Fruit fly (Drosophila melanogaster) whole organism, embryonic: ENCODE data around the gene CG11892.

Experiments used
- B-H2 ChIP-seq: fragments of 200-800 bp; sonication (Bioruptor generic); optimal IDR thresholded peaks from 2 replicates; lab custom pipeline; 2018; ENCODE audit warnings: missing biosample characterization, mild to moderate bottlenecking, missing genetic modification characterization
- CG10267 ChIP-seq: fragments of 200-800 bp; sonication (Bioruptor generic); optimal IDR thresholded peaks from 2 replicates; lab custom pipeline; 2018; ENCODE audit warnings: missing biosample characterization, mild to moderate bottlenecking, missing genetic modification characterization, moderate library complexity
- CG11085 ChIP-seq: fragments of 200-800 bp; sonication (Bioruptor generic); IDR thresholded peaks from 2 replicates; pipeline ENCODE4 v1.3.6; 2022; ENCODE audit warnings: missing biosample characterization, missing genetic modification characterization
- CG12219 ChIP-seq: fragments of 200-800 bp; sonication (Bioruptor generic); optimal IDR thresholded peaks from 3 replicates; lab custom pipeline; 2018; ENCODE audit warnings: missing biosample characterization, mild to moderate bottlenecking, missing genetic modification characterization
- CG12942 ChIP-seq: fragments of 200-800 bp; sonication (Bioruptor generic); optimal IDR thresholded peaks from 3 replicates; lab custom pipeline; 2016; ENCODE audit warnings: missing biosample characterization, missing genetic modification characterization
- CG13287 ChIP-seq: fragments of 200-800 bp; sonication (Bioruptor generic); IDR thresholded peaks from 2 replicates; pipeline ENCODE4 v1.3.6; 2022; ENCODE audit warnings: missing biosample characterization, missing genetic modification characterization; ENCODE audit not compliant: partially characterized antibody
- CG17385 ChIP-seq: fragments of 200-800 bp; sonication (Bioruptor generic); optimal IDR thresholded peaks from 3 replicates; lab custom pipeline; 2018; ENCODE audit warnings: missing biosample characterization, mild to moderate bottlenecking, missing genetic modification characterization
- CG17912 ChIP-seq: fragments of 200-800 bp; sonication (Bioruptor generic); optimal IDR thresholded peaks from 2 replicates; lab custom pipeline; 2018; ENCODE audit warnings: missing biosample characterization, mild to moderate bottlenecking, missing genetic modification characterization
- CG18011 ChIP-seq: fragments of 200-800 bp; sonication (Bioruptor generic); optimal IDR thresholded peaks from 2 replicates; lab custom pipeline; 2017; ENCODE audit warnings: missing biosample characterization, missing genetic modification characterization, mild to moderate bottlenecking, moderate library complexity, missing genotype
- CG1832 ChIP-seq: fragments of 200-800 bp; sonication (Bioruptor generic); optimal IDR thresholded peaks from 2 replicates; lab custom pipeline; 2017; ENCODE audit warnings: missing biosample characterization, mild to moderate bottlenecking, missing genetic modification characterization, inconsistent platforms
- CG18476 ChIP-seq: fragments of 200-800 bp; sonication (Bioruptor generic); optimal IDR thresholded peaks from 2 replicates; lab custom pipeline; 2016; ENCODE audit warnings: missing biosample characterization, mild to moderate bottlenecking, missing genetic modification characterization
- CG34224 ChIP-seq: fragments of 200-800 bp; sonication (Bioruptor generic); IDR thresholded peaks from 3 replicates; pipeline ENCODE4 v1.3.6; 2022; ENCODE audit warnings: missing biosample characterization, missing genetic modification characterization; ENCODE audit not compliant: partially characterized antibody
- CG34376 ChIP-seq: fragments of 200-800 bp; sonication (Bioruptor generic); optimal IDR thresholded peaks from 2 replicates; lab custom pipeline; 2018; ENCODE audit warnings: missing biosample characterization, mild to moderate bottlenecking, missing genetic modification characterization
- CG4820 ChIP-seq: fragments of 200-800 bp; sonication (Bioruptor generic); optimal IDR thresholded peaks from 3 replicates; lab custom pipeline; 2016; ENCODE audit warnings: missing biosample characterization, missing genetic modification characterization
- CG7928 ChIP-seq: fragments of 200-800 bp; sonication (Bioruptor generic); optimal IDR thresholded peaks from 2 replicates; lab custom pipeline; 2017; ENCODE audit warnings: missing biosample characterization, mild to moderate bottlenecking, missing genetic modification characterization
- CG8089 ChIP-seq: fragments of 200-800 bp; sonication (Bioruptor generic); optimal IDR thresholded peaks from 3 replicates; lab custom pipeline; 2016; ENCODE audit warnings: missing biosample characterization, missing genetic modification characterization
- CG8944 ChIP-seq: fragments of 200-800 bp; sonication (Bioruptor generic); optimal IDR thresholded peaks from 3 replicates; lab custom pipeline; 2016; ENCODE audit warnings: missing biosample characterization, missing genetic modification characterization
- CG9932 ChIP-seq: fragments of 200-800 bp; sonication (Bioruptor generic); IDR thresholded peaks from 2 replicates; pipeline ENCODE4 v1.3.6; 2022; ENCODE audit warnings: missing biosample characterization, missing genetic modification characterization
- Dek ChIP-seq: fragments of 200-800 bp; sonication (Bioruptor generic); optimal IDR thresholded peaks from 3 replicates; lab custom pipeline; 2019; ENCODE audit warnings: missing biosample characterization, mild to moderate bottlenecking, missing genetic modification characterization, moderate library complexity
- Doc2 ChIP-seq: fragments of 200-800 bp; sonication (Bioruptor generic); IDR thresholded peaks from 2 replicates; pipeline ENCODE4 v1.3.6; 2022; ENCODE audit warnings: missing biosample characterization, missing genetic modification characterization
- Drgx ChIP-seq: fragments of 200-800 bp; sonication (Bioruptor generic); IDR thresholded peaks from 2 replicates; pipeline ENCODE4 v1.3.6; 2022; ENCODE audit warnings: missing biosample characterization, missing genetic modification characterization
- Elba2 ChIP-seq: fragments of 200-800 bp; sonication (Bioruptor generic); optimal IDR thresholded peaks from 3 replicates; lab custom pipeline; 2016; ENCODE audit warnings: missing biosample characterization, missing genetic modification characterization
- HLH4C ChIP-seq: fragments of 200-800 bp; sonication (Bioruptor generic); IDR thresholded peaks from 3 replicates; pipeline ENCODE4 v1.3.6; 2022; ENCODE audit warnings: missing biosample characterization, missing genetic modification characterization; ENCODE audit not compliant: partially characterized antibody
- Hmx ChIP-seq: fragments of 200-800 bp; sonication (Bioruptor generic); optimal IDR thresholded peaks from 2 replicates; lab custom pipeline; 2016; ENCODE audit warnings: missing biosample characterization, missing genetic modification characterization
- Lim3 ChIP-seq: fragments of 200-800 bp; sonication (Bioruptor generic); IDR thresholded peaks from 2 replicates; pipeline ENCODE4 v1.3.6; 2022; ENCODE audit warnings: missing biosample characterization, missing genetic modification characterization
- MBD-R2 ChIP-seq: fragments of 200-800 bp; sonication (Bioruptor generic); IDR thresholded peaks from 2 replicates; pipeline ENCODE4 v1.3.6; 2022; ENCODE audit warnings: missing biosample characterization, missing genetic modification characterization
- NfI ChIP-seq: fragments of 200-800 bp; sonication (Bioruptor generic); optimal IDR thresholded peaks from 3 replicates; lab custom pipeline; 2018; ENCODE audit warnings: missing biosample characterization, mild to moderate bottlenecking, missing genetic modification characterization, moderate library complexity
- Sin3A ChIP-seq: fragments of >200 bp; optimal IDR thresholded peaks from 2 replicates; lab custom pipeline; 2018
- bab2 ChIP-seq: fragments of 200-800 bp; sonication (Bioruptor generic); optimal IDR thresholded peaks from 2 replicates; lab custom pipeline; 2016; ENCODE audit warnings: missing biosample characterization, missing genetic modification characterization
- bigmax ChIP-seq: fragments of 200-800 bp; sonication (Bioruptor generic); optimal IDR thresholded peaks from 2 replicates; lab custom pipeline; 2018; ENCODE audit warnings: missing biosample characterization, mild to moderate bottlenecking, missing genetic modification characterization
- bowl ChIP-seq: fragments of 200-800 bp; sonication (Bioruptor generic); IDR thresholded peaks from 2 replicates; pipeline ENCODE4 v1.3.6; 2022; ENCODE audit warnings: missing biosample characterization, missing genetic modification characterization
- cg ChIP-seq: fragments of 200-800 bp; sonication (Bioruptor generic); optimal IDR thresholded peaks from 3 replicates; lab custom pipeline; 2019; ENCODE audit warnings: missing biosample characterization, mild to moderate bottlenecking, missing genetic modification characterization, moderate library complexity
- chinmo ChIP-seq: fragments of 200-800 bp; sonication (Bioruptor generic); IDR thresholded peaks from 4 replicates; pipeline ENCODE4 v1.3.6; 2022; ENCODE audit warnings: missing biosample characterization, missing genetic modification characterization; ENCODE audit not compliant: partially characterized antibody
- cwo ChIP-seq: fragments of 200-800 bp; sonication (Bioruptor generic); optimal IDR thresholded peaks from 3 replicates; lab custom pipeline; 2017; ENCODE audit warnings: missing biosample characterization, missing genetic modification characterization, mild to moderate bottlenecking, moderate library complexity, missing genetic modification reagents
- fd3F ChIP-seq: fragments of 200-800 bp; sonication (Bioruptor generic); optimal IDR thresholded peaks from 2 replicates; lab custom pipeline; 2018; ENCODE audit warnings: missing biosample characterization, mild to moderate bottlenecking, missing genetic modification characterization, moderate library complexity
- hbn ChIP-seq: fragments of 200-800 bp; sonication (Bioruptor generic); IDR thresholded peaks from 2 replicates; pipeline ENCODE4 v1.3.6; 2022; ENCODE audit warnings: missing biosample characterization, missing genetic modification characterization; ENCODE audit not compliant: partially characterized antibody
- inv ChIP-seq: fragments of 200-800 bp; sonication (Bioruptor generic); IDR thresholded peaks from 2 replicates; pipeline ENCODE4 v1.3.6; 2022; ENCODE audit warnings: missing biosample characterization, missing genetic modification characterization; ENCODE audit not compliant: partially characterized antibody
- lbe ChIP-seq: fragments of 200-800 bp; sonication (Bioruptor generic); optimal IDR thresholded peaks from 2 replicates; lab custom pipeline; 2016; ENCODE audit warnings: missing biosample characterization, mild to moderate bottlenecking, missing genetic modification characterization
- lilli ChIP-seq: fragments of 200-800 bp; sonication (Bioruptor generic); optimal IDR thresholded peaks from 3 replicates; lab custom pipeline; 2016; ENCODE audit warnings: missing biosample characterization, missing genetic modification characterization
- maf-S ChIP-seq: fragments of 200-800 bp; sonication (Bioruptor generic); optimal IDR thresholded peaks from 2 replicates; lab custom pipeline; 2016; ENCODE audit warnings: missing biosample characterization, missing genetic modification characterization
- mld ChIP-seq: fragments of 200-800 bp; sonication (Bioruptor generic); IDR thresholded peaks from 3 replicates; pipeline ENCODE4 v1.3.6; 2022; ENCODE audit warnings: missing biosample characterization, missing genetic modification characterization; ENCODE audit not compliant: partially characterized antibody
- nerfin-2 ChIP-seq: fragments of 200-800 bp; sonication (Bioruptor generic); IDR thresholded peaks from 2 replicates; pipeline ENCODE4 v1.3.6; 2022; ENCODE audit warnings: missing biosample characterization, missing genetic modification characterization; ENCODE audit not compliant: partially characterized antibody
- otp ChIP-seq: fragments of 200-800 bp; sonication (Bioruptor generic); IDR thresholded peaks from 3 replicates; pipeline ENCODE4, ENCODE4 v1.3.6; 2022; ENCODE audit warnings: missing biosample characterization, missing genetic modification characterization
- pros ChIP-seq: fragments of 200-800 bp; sonication (Bioruptor generic); optimal IDR thresholded peaks from 3 replicates; lab custom pipeline; 2019; ENCODE audit warnings: missing biosample characterization, mild to moderate bottlenecking, missing genetic modification characterization, moderate library complexity
- tap ChIP-seq: fragments of 200-800 bp; optimal IDR thresholded peaks from 3 replicates; lab custom pipeline; 2019; ENCODE audit warnings: missing biosample characterization, mild to moderate bottlenecking, missing genetic modification characterization, moderate library complexity
- vvl ChIP-seq: fragments of 200-800 bp; sonication (Bioruptor generic); IDR thresholded peaks from 2 replicates; pipeline ENCODE4 v1.3.6; 2022; ENCODE audit warnings: missing biosample characterization, missing genetic modification characterization
- wdn ChIP-seq: fragments of 200-800 bp; sonication (Bioruptor generic); IDR thresholded peaks from 2 replicates; pipeline ENCODE4 v1.3.6; 2022; ENCODE audit warnings: missing biosample characterization, missing genetic modification characterization
- zfh2 ChIP-seq: fragments of 200-800 bp; sonication (Bioruptor generic); optimal IDR thresholded peaks from 2 replicates; lab custom pipeline; 2016; ENCODE audit warnings: missing biosample characterization, missing genetic modification characterization

Gene CG11892

DNA sequence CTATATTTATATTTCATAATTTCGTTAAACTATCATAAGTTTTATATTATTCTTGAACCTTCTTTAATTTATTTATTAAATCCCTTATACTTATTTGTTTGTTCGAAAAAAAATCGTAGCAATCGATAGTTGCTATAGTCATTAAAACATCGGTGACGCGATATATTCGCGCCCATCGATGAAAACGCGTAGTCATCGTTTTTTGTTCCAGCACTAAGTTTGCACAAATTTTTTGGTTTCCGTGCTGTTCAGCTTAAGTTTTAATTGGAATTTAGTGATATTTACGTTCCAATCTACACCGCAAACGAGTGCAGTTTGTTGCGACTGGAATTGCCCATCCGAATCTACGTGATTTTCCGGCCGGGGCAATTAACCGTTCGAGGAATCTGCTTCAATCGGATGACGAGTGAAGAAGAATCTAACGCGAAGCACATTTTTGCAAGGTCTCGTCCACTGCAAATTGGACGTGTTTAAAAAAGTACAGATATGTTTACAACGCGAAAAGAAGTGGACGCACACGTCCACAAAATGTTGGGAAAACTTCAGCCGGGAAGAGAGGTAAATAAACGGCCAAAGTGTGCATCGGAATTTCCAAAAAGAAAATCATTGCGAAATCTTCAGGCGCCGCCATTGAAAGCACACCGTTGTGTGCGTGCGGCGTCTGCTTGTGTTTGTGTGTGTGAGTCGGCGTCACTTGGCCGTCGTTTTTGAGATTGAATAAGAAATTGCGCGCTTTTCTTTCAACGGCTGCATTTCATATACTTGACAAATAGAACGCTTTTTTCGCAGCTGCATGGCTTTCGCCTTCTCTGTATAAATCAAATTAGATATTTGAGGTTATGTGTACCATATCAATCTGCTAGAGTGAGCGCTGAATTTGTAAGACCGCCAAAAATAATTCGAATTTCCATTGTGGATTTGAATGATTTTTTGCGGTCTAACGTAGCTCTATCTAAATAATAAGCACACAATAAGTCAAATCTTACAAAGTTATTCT, 31.9 kb upstream of the CG11892 start, which contains the start of gene Nup358 (continued):
- TF ChIP-seq cwo (no peak), cg (GFP tag; lab: Kevin White, UChicago) (peak; percentile 85), CG8944 (GFP tag; lab: Kevin White, UChicago) (no peak), CG9932 (GFP tag; lab: Robert Waterston, UW) (peak; percentile 64), CG12219 (GFP tag; lab: Kevin White, UChicago) (no peak), Sin3A (lab: Kevin White, UChicago) (peak; percentile 75), pros (GFP tag; lab: Kevin White, UChicago) (no peak), HLH4C (peak; percentile 99), chinmo (peak; percentile 98), CG7928 (GFP tag; lab: Kevin White, UChicago) (peak; percentile 8), zfh2 (GFP tag; lab: Kevin White, UChicago) (no peak), vvl (GFP tag; lab: Robert Waterston, UW) (peak; percentile 17; the same call in 1 of the 2 replicates), mld (peak; percentile 97), hbn (peak; percentile 97), bigmax (GFP tag; lab: Kevin White, UChicago) (peak; percentile 96), Doc2 (GFP tag; lab: Robert Waterston, UW) (no peak), CG34376 (GFP tag; lab: Kevin White, UChicago) (peak; percentile 30), CG34224 (peak; percentile 98), CG17385 (peak; percentile 71), Elba2 (no peak), bab2 (GFP tag; lab: Kevin White, UChicago) (no peak), CG4820 (no peak), nerfin-2 (GFP tag; lab: Robert Waterston, UW) (peak; percentile 97), CG1832 (GFP tag; lab: Kevin White, UChicago) (no peak), CG10267 (tag; lab: Kevin White, UChicago) (peak; percentile 61), CG13287 (GFP tag; lab: Robert Waterston, UW) (peak; percentile 97)

DNA sequence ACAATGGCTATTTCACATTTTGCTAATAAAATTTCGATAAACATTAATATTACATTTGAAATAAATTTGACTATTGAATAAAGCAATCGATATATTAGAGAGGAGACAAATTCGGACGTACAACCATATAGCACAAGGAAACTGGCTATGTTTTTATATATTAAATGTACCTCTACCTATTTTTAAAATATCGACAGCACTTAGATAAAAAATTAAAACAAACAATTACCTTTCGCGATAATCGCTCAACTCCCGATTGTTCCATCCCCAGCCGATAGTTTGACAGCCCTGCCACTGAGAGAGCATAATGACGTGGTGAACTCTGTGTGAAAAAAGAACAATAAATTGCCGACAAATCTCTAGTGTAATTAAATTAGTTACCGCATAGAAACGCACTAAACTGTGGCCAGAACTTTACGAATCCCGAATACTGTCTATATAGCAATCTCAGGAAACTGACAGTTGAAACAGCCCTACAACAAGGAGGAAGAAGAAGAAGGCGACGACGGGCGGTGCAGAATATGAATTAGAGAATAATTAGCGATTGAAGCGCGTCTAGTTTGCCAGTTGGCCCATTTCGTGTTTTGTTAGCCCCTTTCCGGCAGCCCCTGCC, 22.6 kb upstream of the CG11892 start, which contains the start of gene CG11857:
CG11857 (plus strand) TSS at position 271 of the 613 bp plus-strand sequence.
- TF ChIP-seq CG8089 (GFP tag; lab: Kevin White, UChicago) (peak; percentile 97), bowl (GFP tag; lab: Robert Waterston, UW) (peak; percentile 92), MBD-R2 (GFP tag; lab: Robert Waterston, UW) (peak; percentile 99), fd3F (GFP tag; lab: Kevin White, UChicago) (peak; percentile 98), CG12942 (GFP tag; lab: Kevin White, UChicago) (peak; percentile 98), B-H2 (GFP tag; lab: Kevin White, UChicago) (peak; percentile 98), CG17385 (peak; percentile 94), otp (GFP tag; lab: Robert Waterston, UW) (peak; percentile 97), maf-S (peak; percentile 98), inv (peak; percentile 100), Dek (tag; lab: Kevin White, UChicago) (peak; percentile 98), tap (tag; lab: Kevin White, UChicago) (peak; percentile 95), CG11085 (GFP tag; lab: Robert Waterston, UW) (peak; percentile 99), CG18011 (GFP tag; lab: Kevin White, UChicago) (peak; percentile 90), CG17912 (GFP tag; lab: Kevin White, UChicago) (peak; percentile 90), wdn (GFP tag; lab: Robert Waterston, UW) (peak; percentile 97), CG18476 (peak; percentile 97), Hmx (GFP tag; lab: Kevin White, UChicago) (peak; percentile 96), Lim3 (GFP tag; lab: Robert Waterston, UW) (peak; percentile 95), lilli (GFP tag; lab: Kevin White, UChicago) (peak; percentile 99), lbe (GFP tag; lab: Kevin White, UChicago) (peak; percentile 96), Drgx (GFP tag; lab: Robert Waterston, UW) (peak; percentile 96), NfI (peak; percentile 98)
